1 worm cellular context compared by ENCODE assay signal in genomic region chrV:4964020-4964635, ce11.
TF ChIP-seq lines count a peak whose summit lies in the region.

No protein-coding gene starts in this region.

TF ChIP-seq in whole organism, late embryonic, 69 proteins besides CTCF, POLR2A, EP300 and RAD21 (continued from another document):
- no peak for TF ChIP-seq elt-4 (tag; optimal IDR thresholded peaks at IDR 0.05; lab: Kevin White, UChicago)
- TF ChIP-seq syd-9 (tag; optimal IDR thresholded peaks at IDR 0.05; lab: Kevin White, UChicago), result no peak
